Worm (Caenorhabditis elegans) whole organism, young adult: Measurements from ENCODE around the gene spp-26.

Experiments used
- ama-1 ChIP-seq, 3 experiments: fragments of 150-350 bp in 1 of 3; sonication (generic microtip) in 2 of 3; optimal IDR thresholded peaks; 2 replicates each; lab custom pipeline; 2014 to 2018; ENCODE audit warnings: missing biosample characterization in 2 of 3, missing genetic modification characterization in 2 of 3, missing genetic modification reagents in 2 of 3
- ztf-28 ChIP-seq: fragments of 200-800 bp; sonication (Bioruptor generic); IDR thresholded peaks from 2 replicates; pipeline ENCODE4 v1.3.6; 2022; ENCODE audit warnings: missing genetic modification reagents, missing genetic modification characterization, missing compliant biosample characterization

DNA sequence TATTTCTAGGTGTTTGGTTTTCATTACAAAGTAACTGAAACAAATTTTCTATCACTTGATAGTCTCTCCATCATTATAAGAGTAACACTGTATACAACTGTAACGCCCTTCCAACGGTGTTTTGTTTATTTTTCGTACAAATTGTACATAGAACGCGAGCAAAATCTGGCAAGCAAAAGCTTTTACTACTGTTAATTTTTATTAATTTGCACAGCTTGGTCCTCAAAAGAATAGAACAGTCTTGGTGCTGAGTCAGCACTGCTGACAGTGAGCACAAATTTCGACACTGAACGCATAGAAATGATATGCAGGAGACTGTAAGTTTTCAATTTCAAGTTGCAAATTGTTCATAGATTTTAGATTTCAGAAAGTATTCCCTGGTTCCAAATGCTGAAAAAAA, 31.3 kb upstream of the spp-26 start, which contains the start of gene ZK1055.2:
- TF ChIP-seq ztf-28 (GFP tag; lab: Robert Waterston, UW) (no peak), ama-1 (optimal IDR thresholded peaks at IDR 0.05; lab: Kevin White, UChicago) (no peak), ama-1 (GFP tag; optimal IDR thresholded peaks at IDR 0.05; lab: Kevin White, UChicago) (no peak)
